Fruit fly (Drosophila melanogaster) S2 (cell line): ENCODE data around the gene puf.

ENCODE experiments used
- CG8478 ChIP-seq: fragments of >200 bp; optimal IDR thresholded peaks from 2 replicates; lab custom pipeline; 2018
- CTCF ChIP-seq, 2 experiments: fragments of >200 bp; optimal IDR thresholded peaks; 2 replicates each; lab custom pipeline; 2018

DNA sequence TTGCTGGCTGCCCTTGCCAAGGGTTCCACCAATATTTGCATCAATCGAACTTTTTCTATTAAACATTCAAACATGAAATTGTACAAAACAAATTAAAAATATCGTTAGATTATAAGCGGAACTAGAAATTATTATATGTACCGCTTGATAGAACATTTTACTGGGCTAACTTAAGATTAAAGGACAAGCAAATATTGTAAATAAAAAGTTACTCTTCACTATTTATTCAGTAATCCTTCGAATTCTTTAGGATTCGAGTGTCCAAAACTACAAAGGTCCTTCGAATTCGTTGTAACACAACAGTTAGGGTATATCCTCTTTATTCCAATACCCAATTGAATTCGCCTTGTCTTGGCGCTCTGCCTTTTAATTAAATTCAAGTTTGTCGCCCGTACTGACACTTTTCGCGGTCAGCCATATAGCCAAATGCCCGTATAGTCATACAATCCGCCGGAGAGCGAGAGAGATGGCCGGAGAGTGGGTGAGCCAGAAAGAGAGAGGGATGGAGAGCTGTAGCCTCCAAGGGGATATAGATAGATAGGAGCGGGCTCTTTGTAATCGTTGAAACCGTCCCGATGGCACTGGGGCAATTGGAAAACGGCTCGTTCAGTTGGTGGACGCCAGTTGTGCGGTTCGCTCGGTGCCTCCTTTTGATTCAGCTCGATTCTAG lies 17.8 kb upstream of the puf start:
- TF ChIP-seq CTCF (optimal IDR thresholded peaks at IDR 0.05; lab: Kevin White, UChicago) (no peak), CG8478 (lab: Kevin White, UChicago) (no peak)
